Worm (Caenorhabditis elegans) whole organism, young adult: Measurements from ENCODE around the gene F21C10.10.
A peak's percentile ranks its signal among the peaks of the same experiment; 100 is the strongest.

Experiments used
- C06A6.2 ChIP-seq: fragments of 200-800 bp; sonication (Bioruptor generic); conservative IDR thresholded peaks from 2 replicates; pipeline ENCODE4 v1.3.6; 2022; ENCODE audit warnings: missing genetic modification characterization, missing compliant biosample characterization
- C17E4.6 ChIP-seq: fragments of 200-800 bp; sonication (Bioruptor generic); IDR thresholded peaks from 2 replicates; pipeline ENCODE4 v1.3.6; 2022; ENCODE audit warnings: missing genetic modification reagents, missing genetic modification characterization, missing compliant biosample characterization
- F52B5.7 ChIP-seq: sonication (generic microtip); optimal IDR thresholded peaks from 2 replicates; lab custom pipeline; 2016; ENCODE audit warnings: mild to moderate bottlenecking, missing genetic modification characterization, missing compliant biosample characterization
- F57A8.1 ChIP-seq: fragments of 200-800 bp; sonication (Bioruptor generic); optimal IDR thresholded peaks from 2 replicates; lab custom pipeline; 2018; ENCODE audit warnings: mild to moderate bottlenecking, missing genetic modification characterization, moderate library complexity, missing compliant biosample characterization
- Y53F4B.3 ChIP-seq: fragments of 200-800 bp; sonication (Bioruptor generic); IDR thresholded peaks from 2 replicates; pipeline ENCODE4 v1.3.6; 2022; ENCODE audit warnings: missing genetic modification reagents, missing genetic modification characterization, missing compliant biosample characterization
- Y67H2A.10 ChIP-seq: fragments of 200-800 bp; sonication (Bioruptor generic); conservative IDR thresholded peaks from 2 replicates; pipeline ENCODE4 v1.3.6; 2022; ENCODE audit warnings: missing genetic modification reagents, missing genetic modification characterization, missing compliant biosample characterization
- Y79H2A.3 ChIP-seq: fragments of 200-800 bp; sonication (Bioruptor generic); conservative IDR thresholded peaks from 2 replicates; pipeline ENCODE4 v1.3.6; 2022; ENCODE audit warnings: missing genetic modification reagents, missing genetic modification characterization, missing compliant biosample characterization
- akir-1 ChIP-seq: fragments of 200-800 bp; sonication (Bioruptor generic); optimal IDR thresholded peaks from 2 replicates; lab custom pipeline; 2018; ENCODE audit warnings: mild to moderate bottlenecking, missing genetic modification characterization, moderate library complexity, missing compliant biosample characterization
- ama-1 ChIP-seq, 3 experiments: fragments of 150-350 bp in 1 of 3; sonication (generic microtip) in 2 of 3; optimal IDR thresholded peaks; 2 replicates each; lab custom pipeline; 2014 to 2018; ENCODE audit warnings: missing biosample characterization in 2 of 3, missing genetic modification characterization in 2 of 3, missing genetic modification reagents in 2 of 3
- atf-7 ChIP-seq: sonication (generic microtip); optimal IDR thresholded peaks from 2 replicates; lab custom pipeline; 2017; ENCODE audit warnings: mild to moderate bottlenecking, missing genetic modification characterization, missing compliant biosample characterization
- attf-6 ChIP-seq: fragments of 200-800 bp; sonication (Bioruptor generic); IDR thresholded peaks from 2 replicates; pipeline ENCODE4 v1.3.6; 2022; ENCODE audit warnings: missing genetic modification reagents, missing genetic modification characterization, missing compliant biosample characterization
- bed-1 ChIP-seq: fragments of 200-800 bp; sonication (Bioruptor generic); IDR thresholded peaks from 2 replicates; pipeline ENCODE4 v1.3.6; 2022; ENCODE audit warnings: missing genetic modification reagents, missing genetic modification characterization, missing compliant biosample characterization
- cebp-2 ChIP-seq: fragments of 200-800 bp; sonication (Bioruptor generic); IDR thresholded peaks from 2 replicates; pipeline ENCODE4 v1.3.6; 2022; ENCODE audit warnings: missing genetic modification characterization, missing compliant biosample characterization
- ceh-27 ChIP-seq: fragments of 200-800 bp; sonication (Bioruptor generic); optimal IDR thresholded peaks from 2 replicates; lab custom pipeline; 2018; ENCODE audit warnings: mild to moderate bottlenecking, missing genetic modification characterization, moderate library complexity, missing compliant biosample characterization
- ceh-40 ChIP-seq: fragments of 200-800 bp; sonication (Bioruptor generic); IDR thresholded peaks from 2 replicates; pipeline ENCODE4 v1.3.6; 2022; ENCODE audit warnings: missing genetic modification characterization, missing compliant biosample characterization
- dpff-1 ChIP-seq: sonication (generic microtip); optimal IDR thresholded peaks from 2 replicates; lab custom pipeline; 2017; ENCODE audit warnings: mild to moderate bottlenecking, missing genetic modification characterization, missing compliant biosample characterization
- egl-18 ChIP-seq: fragments of 200-800 bp; sonication (Bioruptor generic); IDR thresholded peaks from 2 replicates; pipeline ENCODE4 v1.3.6; 2022; ENCODE audit warnings: missing genetic modification reagents, missing genetic modification characterization, missing compliant biosample characterization
- ekl-4 ChIP-seq: fragments of 200-800 bp; sonication (Bioruptor generic); IDR thresholded peaks from 2 replicates; pipeline ENCODE4 v1.3.6; 2022; ENCODE audit warnings: missing genetic modification reagents, missing genetic modification characterization, missing compliant biosample characterization
- lag-1 ChIP-seq: fragments of 200-800 bp; sonication (Bioruptor generic); IDR thresholded peaks from 2 replicates; pipeline ENCODE4 v1.3.6; 2022; ENCODE audit warnings: missing genetic modification reagents, missing genetic modification characterization, missing compliant biosample characterization
- lsl-1 ChIP-seq: fragments of 200-800 bp; sonication (Bioruptor generic); optimal IDR thresholded peaks from 2 replicates; lab custom pipeline; 2018; ENCODE audit warnings: mild to moderate bottlenecking, missing genetic modification characterization, moderate library complexity, missing compliant biosample characterization
- madf-6 ChIP-seq: fragments of 200-800 bp; sonication (Bioruptor generic); IDR thresholded peaks from 2 replicates; pipeline ENCODE4 v1.3.6; 2022; ENCODE audit warnings: missing genetic modification reagents, missing genetic modification characterization, missing compliant biosample characterization
- madf-8 ChIP-seq: fragments of 200-800 bp; sonication (Bioruptor generic); conservative IDR thresholded peaks from 2 replicates; pipeline ENCODE4 v1.3.6; 2022; ENCODE audit warnings: missing genetic modification reagents, missing genetic modification characterization, missing compliant biosample characterization
- mel-28 ChIP-seq: sonication (generic microtip); optimal IDR thresholded peaks from 2 replicates; lab custom pipeline; 2016; ENCODE audit warnings: borderline replicate concordance, mild to moderate bottlenecking, missing genetic modification characterization, missing compliant biosample characterization
- mes-4 ChIP-seq: sonication (generic microtip); optimal IDR thresholded peaks from 2 replicates; lab custom pipeline; 2016; ENCODE audit warnings: missing genotype, missing genetic modification characterization, missing compliant biosample characterization
- nfyb-1 ChIP-seq: fragments of 200-800 bp; sonication (Bioruptor generic); IDR thresholded peaks from 2 replicates; pipeline ENCODE4 v1.3.6; 2022; ENCODE audit warnings: missing genetic modification reagents, missing genetic modification characterization, missing compliant biosample characterization
- nhr-80 ChIP-seq: sonication (generic microtip); optimal IDR thresholded peaks from 2 replicates; lab custom pipeline; 2016; ENCODE audit warnings: missing genetic modification characterization, missing compliant biosample characterization
- rec-8 ChIP-seq, 2 experiments: sonication (generic microtip); optimal IDR thresholded peaks; 2 replicates each; lab custom pipeline; 2016; ENCODE audit warnings: mild to moderate bottlenecking in 2 of 2, missing genetic modification characterization in 2 of 2, missing genetic modification reagents in 2 of 2, missing genotype in 2 of 2, missing biosample characterization in 1 of 2, missing compliant biosample characterization in 1 of 2, moderate library complexity in 1 of 2
- sea-2 ChIP-seq: fragments of 200-800 bp; sonication (Bioruptor generic); IDR thresholded peaks from 2 replicates; pipeline ENCODE4 v1.3.6; 2022; ENCODE audit warnings: missing genetic modification characterization, missing compliant biosample characterization
- snpc-1.1 ChIP-seq: sonication (generic microtip); optimal IDR thresholded peaks from 2 replicates; lab custom pipeline; 2017; ENCODE audit warnings: missing genetic modification characterization, mild to moderate bottlenecking, missing compliant biosample characterization, antibody characterized with exemption, moderate library complexity, missing genotype, missing genetic modification reagents; ENCODE audit not compliant: insufficient read depth
- snpc-4 ChIP-seq, 5 experiments: fragments of 150-350 bp in 1 of 5; sonication (generic microtip) in 4 of 5; optimal IDR thresholded peaks; 2 replicates each; lab custom pipeline; 2014 to 2018; ENCODE audit warnings: missing genetic modification characterization in 5 of 5, missing biosample characterization in 3 of 5, antibody characterized with exemption in 2 of 5, mild to moderate bottlenecking in 2 of 5, missing compliant biosample characterization in 2 of 5, missing genotype in 2 of 5, moderate library complexity in 2 of 5, missing genetic modification reagents in 1 of 5
- tbp1 ChIP-seq: fragments of 200-800 bp; sonication (Bioruptor generic); optimal IDR thresholded peaks from 2 replicates; lab custom pipeline; 2018; ENCODE audit warnings: mild to moderate bottlenecking, missing genetic modification characterization, missing compliant biosample characterization
- zfh-2 ChIP-seq: fragments of 200-800 bp; sonication (Bioruptor generic); conservative IDR thresholded peaks from 2 replicates; pipeline ENCODE4 v1.3.6; 2022; ENCODE audit warnings: missing genetic modification reagents, missing genetic modification characterization, missing compliant biosample characterization
- zim-3 ChIP-seq: sonication (generic microtip); optimal IDR thresholded peaks from 2 replicates; lab custom pipeline; 2017; ENCODE audit warnings: mild to moderate bottlenecking, missing genetic modification characterization, moderate library complexity, missing compliant biosample characterization
- ztf-18 ChIP-seq: sonication (generic microtip); optimal IDR thresholded peaks from 2 replicates; lab custom pipeline; 2016; ENCODE audit warnings: missing genotype, mild to moderate bottlenecking, missing genetic modification characterization, missing compliant biosample characterization
- ztf-3 ChIP-seq: fragments of 200-800 bp; sonication (Bioruptor generic); optimal IDR thresholded peaks from 2 replicates; lab custom pipeline; 2018; ENCODE audit warnings: mild to moderate bottlenecking, missing genetic modification characterization, missing compliant biosample characterization

F21C10.10 gene

ce11 chrV:9095613-9096317, at the start of gene F21C10.10 (continued):
- TF ChIP-seq nfyb-1 (GFP tag; lab: Robert Waterston, UW) (peak; percentile 75), ceh-27 (GFP tag; lab: Kevin White, UChicago) (peak; percentile 80), Y67H2A.10 (GFP tag; lab: Robert Waterston, UW) (no peak), dpff-1 (tag; lab: Kevin White, UChicago) (no peak), snpc-1.1 (tag; lab: Kevin White, UChicago) (no peak), F57A8.1 (GFP tag; lab: Kevin White, UChicago) (no peak), Y79H2A.3 (GFP tag; lab: Robert Waterston, UW) (no peak), zfh-2 (GFP tag; lab: Robert Waterston, UW) (no peak), madf-8 (GFP tag; lab: Robert Waterston, UW) (no peak), F52B5.7 (tag; lab: Kevin White, UChicago) (no peak), ceh-40 (GFP tag; lab: Robert Waterston, UW) (no peak), ama-1 (optimal IDR thresholded peaks at IDR 0.05; lab: Kevin White, UChicago) (peak; percentile 59), ama-1 (GFP tag; optimal IDR thresholded peaks at IDR 0.05; lab: Kevin White, UChicago) (no peak), zim-3 (tag; lab: Kevin White, UChicago) (no peak), attf-6 (no peak), nhr-80 (tag; lab: Kevin White, UChicago) (peak; percentile 81), egl-18 (GFP tag; lab: Robert Waterston, UW) (no peak), cebp-2 (no peak), lsl-1 (GFP tag; lab: Kevin White, UChicago) (no peak), bed-1 (GFP tag; lab: Robert Waterston, UW) (no peak), atf-7 (tag; lab: Kevin White, UChicago) (peak; percentile 68), lag-1 (no peak), snpc-4 (GFP tag; optimal IDR thresholded peaks at IDR 0.05; lab: Kevin White, UChicago) (no peak), snpc-4 (tag; optimal IDR thresholded peaks at IDR 0.05; lab: Kevin White, UChicago) (peak in 2 of 4 experiments; percentile 22 to 48), C17E4.6 (GFP tag; lab: Robert Waterston, UW) (no peak), Y53F4B.3 (no peak), tbp1 (GFP tag; lab: Kevin White, UChicago) (peak; percentile 54), mes-4 (tag; lab: Kevin White, UChicago) (no peak), C06A6.2 (GFP tag; lab: Robert Waterston, UW) (peak; percentile 88), rec-8 (tag; optimal IDR thresholded peaks at IDR 0.05; lab: Kevin White, UChicago) (no peak), ztf-18 (tag; lab: Kevin White, UChicago) (no peak), sea-2 (GFP tag; lab: Robert Waterston, UW) (no peak)

- TF ChIP-seq rec-8 (tag; optimal IDR thresholded peaks at IDR 0.05; lab: Kevin White, UChicago), result no peak
- no peak for TF ChIP-seq mel-28 (tag; lab: Kevin White, UChicago)
- no peak for TF ChIP-seq madf-6 (GFP tag; lab: Robert Waterston, UW)
- no peak for TF ChIP-seq akir-1 (GFP tag; lab: Kevin White, UChicago)
- TF ChIP-seq lag-1, result no peak
- no peak for TF ChIP-seq ztf-3
- TF ChIP-seq ekl-4 (GFP tag; lab: Robert Waterston, UW), result no peak
Measured at ce11 chrV:9047555-9048049, 48.5 kb upstream of the F21C10.10 start, which contains the start of gene C25E10.17. Gene C25E10.17, minus strand, starts transcription at chrV:9047605.
